Worm (Caenorhabditis elegans) whole organism, L4 larva: ENCODE data around the gene sma-3.

Experiments
- F44E2.7 ChIP-seq: fragments of 200-800 bp; sonication (Bioruptor generic); IDR thresholded peaks from 2 replicates; pipeline ENCODE4 v2.1.2; 2022; ENCODE audit warnings: missing genetic modification characterization, missing compliant biosample characterization
- F49E8.2 ChIP-seq: sonication (generic microtip); optimal IDR thresholded peaks from 2 replicates; lab custom pipeline; 2016; ENCODE audit warnings: missing compliant biosample characterization, mild to moderate bottlenecking, missing genetic modification characterization, borderline replicate concordance
- T26A8.4 ChIP-seq: fragments of 200-800 bp; sonication (Bioruptor generic); IDR thresholded peaks from 2 replicates; pipeline ENCODE4 v1.3.6; 2022; ENCODE audit warnings: missing genetic modification characterization, missing compliant biosample characterization
- Y5F2A.4 ChIP-seq: fragments of 200-800 bp; sonication (Bioruptor generic); optimal IDR thresholded peaks from 2 replicates; lab custom pipeline; 2018; ENCODE audit warnings: mild to moderate bottlenecking, missing genetic modification characterization, missing compliant biosample characterization
- ZK337.2 ChIP-seq: fragments of 200-800 bp; sonication (Bioruptor generic); IDR thresholded peaks from 2 replicates; pipeline ENCODE4 v1.3.6; 2022; ENCODE audit warnings: missing genetic modification reagents, missing genetic modification characterization, missing compliant biosample characterization
- ZK546.5 ChIP-seq, 2 experiments: sonication (generic microtip); optimal IDR thresholded peaks; 2 replicates each; lab custom pipeline; 2017; ENCODE audit warnings: missing biosample characterization in 2 of 2, missing genetic modification characterization in 2 of 2
- aha-1 ChIP-seq: fragments of 150-350 bp; peaks from one replicate; lab custom pipeline; 2014; ENCODE audit warnings: missing biosample characterization, missing genetic modification characterization
- ama-1 ChIP-seq: fragments of 150-350 bp; optimal IDR thresholded peaks from 2 replicates; lab custom pipeline; 2014; ENCODE audit warnings: inconsistent platforms, mixed read lengths
- arid-1 ChIP-seq: fragments of 200-800 bp; sonication (Bioruptor generic); conservative IDR thresholded peaks from 2 replicates; pipeline ENCODE4 v1.3.6; 2022; ENCODE audit warnings: missing genetic modification reagents, missing genetic modification characterization, missing compliant biosample characterization
- attf-4 ChIP-seq: sonication (generic microtip); optimal IDR thresholded peaks from 3 replicates; lab custom pipeline; 2017; ENCODE audit warnings: missing biosample characterization, missing genetic modification characterization
- ceh-28 ChIP-seq: fragments of 150-350 bp; optimal IDR thresholded peaks from 2 replicates; lab custom pipeline; 2014; ENCODE audit warnings: missing biosample characterization, missing genetic modification reagents, missing genetic modification characterization
- ceh-82 ChIP-seq: sonication (generic microtip); optimal IDR thresholded peaks from 2 replicates; lab custom pipeline; 2017; ENCODE audit warnings: missing biosample characterization, missing genetic modification characterization
- ces-1 ChIP-seq: fragments of 150-350 bp; sonication (generic microtip); optimal IDR thresholded peaks from 4 replicates; lab custom pipeline; 2014; ENCODE audit warnings: missing biosample characterization, missing genetic modification reagents, missing genetic modification characterization
- ctbp-1 ChIP-seq: fragments of 200-800 bp; sonication (Bioruptor generic); IDR thresholded peaks from 2 replicates; pipeline ENCODE4 v1.3.6; 2022; ENCODE audit warnings: missing genetic modification reagents, missing genetic modification characterization, missing compliant biosample characterization
- daf-12 ChIP-seq: fragments of 150-350 bp; optimal IDR thresholded peaks from 2 replicates; lab custom pipeline; 2014; ENCODE audit warnings: missing biosample characterization, missing genetic modification reagents, missing genetic modification characterization
- daf-8 ChIP-seq: fragments of 200-800 bp; sonication (Bioruptor generic); IDR thresholded peaks from 2 replicates; pipeline ENCODE4 v1.3.6; 2022; ENCODE audit warnings: missing genetic modification characterization, missing compliant biosample characterization
- dmd-6 ChIP-seq: fragments of 200-800 bp; sonication (Bioruptor generic); IDR thresholded peaks from 2 replicates; pipeline ENCODE4 v1.3.6; 2022; ENCODE audit warnings: missing genetic modification reagents, missing genetic modification characterization, missing compliant biosample characterization
- dpl-1 ChIP-seq: fragments of 150-350 bp; optimal IDR thresholded peaks from 2 replicates; lab custom pipeline; 2014; ENCODE audit warnings: missing biosample characterization, missing genetic modification reagents, missing genetic modification characterization
- egl-27 ChIP-seq: sonication (generic microtip); optimal IDR thresholded peaks from 3 replicates; lab custom pipeline; 2017; ENCODE audit warnings: missing biosample characterization, missing genetic modification reagents, missing genetic modification characterization
- egl-43 ChIP-seq: fragments of 200-800 bp; sonication (Bioruptor generic); IDR thresholded peaks from 2 replicates; pipeline ENCODE4 v1.3.6; 2022; ENCODE audit warnings: missing genetic modification reagents, missing genetic modification characterization, missing compliant biosample characterization
- fkh-10 ChIP-seq: fragments of 150-350 bp; optimal IDR thresholded peaks from 2 replicates; lab custom pipeline; 2014; ENCODE audit warnings: missing biosample characterization, missing genetic modification reagents, missing genetic modification characterization
- lin-13 ChIP-seq: fragments of 150-350 bp; optimal IDR thresholded peaks from 2 replicates; lab custom pipeline; 2014; ENCODE audit warnings: missing biosample characterization, missing genetic modification reagents, missing genetic modification characterization
- lin-29 ChIP-seq: fragments of 200-800 bp; sonication (Bioruptor generic); IDR thresholded peaks from 2 replicates; pipeline ENCODE4 v1.3.6; 2022; ENCODE audit warnings: missing genetic modification reagents, missing genetic modification characterization, missing compliant biosample characterization
- lin-38 ChIP-seq: fragments of 200-800 bp; sonication (Bioruptor generic); IDR thresholded peaks from 2 replicates; pipeline ENCODE4 v1.3.6; 2022; ENCODE audit warnings: missing genetic modification reagents, missing genetic modification characterization, missing compliant biosample characterization
- lin-39 ChIP-seq: fragments of 150-350 bp; optimal IDR thresholded peaks from 2 replicates; lab custom pipeline; 2014; ENCODE audit warnings: missing biosample characterization, missing genetic modification reagents, missing genetic modification characterization
- lsy-2 ChIP-seq, 2 experiments: fragments of 150-350 bp in 1 of 2; sonication (generic microtip) in 1 of 2; optimal IDR thresholded peaks; 2 replicates each; lab custom pipeline; 2014 to 2017; ENCODE audit warnings: missing biosample characterization in 2 of 2, missing genetic modification characterization in 2 of 2
- mep-1 ChIP-seq: fragments of 150-350 bp; sonication (generic microtip); optimal IDR thresholded peaks from 3 replicates; lab custom pipeline; 2014; ENCODE audit warnings: missing biosample characterization, missing genetic modification characterization
- mes-2 ChIP-seq: sonication (generic microtip); optimal IDR thresholded peaks from 2 replicates; lab custom pipeline; 2016; ENCODE audit warnings: missing genotype, mild to moderate bottlenecking, missing genetic modification characterization, missing compliant biosample characterization; ENCODE audit not compliant: poor library complexity, severe bottlenecking
- nhr-102 ChIP-seq: sonication (generic microtip); optimal IDR thresholded peaks from 2 replicates; lab custom pipeline; 2016; ENCODE audit warnings: mild to moderate bottlenecking, missing genetic modification characterization, moderate library complexity, missing compliant biosample characterization
- nhr-11 ChIP-seq: fragments of 150-350 bp; optimal IDR thresholded peaks from 2 replicates; lab custom pipeline; 2014; ENCODE audit warnings: missing biosample characterization, missing genetic modification characterization
- nhr-28 ChIP-seq: fragments of 150-350 bp; optimal IDR thresholded peaks from 2 replicates; lab custom pipeline; 2014; ENCODE audit warnings: missing biosample characterization, missing genetic modification characterization
- nhr-42 ChIP-seq: fragments of 200-800 bp; sonication (Bioruptor generic); IDR thresholded peaks from 2 replicates; pipeline ENCODE4 v1.3.6; 2022; ENCODE audit warnings: missing genetic modification characterization, missing compliant biosample characterization
- nhr-48 ChIP-seq: sonication (generic microtip); optimal IDR thresholded peaks from 2 replicates; lab custom pipeline; 2016; ENCODE audit warnings: mild to moderate bottlenecking, missing genetic modification characterization, missing compliant biosample characterization
- nhr-6 ChIP-seq: fragments of 150-350 bp; optimal IDR thresholded peaks from 2 replicates; lab custom pipeline; 2014; ENCODE audit warnings: missing biosample characterization, missing genetic modification characterization
- pha-4 ChIP-seq, 2 experiments: fragments of 150-350 bp in 1 of 2; fragments of 200-800 bp in 1 of 2; sonication (Bioruptor generic) in 1 of 2; IDR thresholded peaks in 1 of 2; optimal IDR thresholded peaks in 1 of 2; 2 replicates each; pipeline versions ENCODE4 v1.3.6 to Lab custom; 2014 to 2022; ENCODE audit warnings: missing genetic modification characterization in 2 of 2, missing genetic modification reagents in 2 of 2, missing biosample characterization in 1 of 2, missing compliant biosample characterization in 1 of 2
- skn-1 ChIP-seq: fragments of 150-350 bp; optimal IDR thresholded peaks from 2 replicates; lab custom pipeline; 2014; ENCODE audit warnings: missing biosample characterization, missing genetic modification characterization
- snpc-1.2 ChIP-seq: fragments of 200-800 bp; sonication (Bioruptor generic); IDR thresholded peaks from 2 replicates; pipeline ENCODE4 v1.3.6; 2022; ENCODE audit warnings: missing genetic modification reagents, missing genetic modification characterization, missing compliant biosample characterization
- tag-97 ChIP-seq: fragments of 200-800 bp; sonication (Bioruptor generic); IDR thresholded peaks from 2 replicates; pipeline ENCODE4 v1.3.6; 2022; ENCODE audit warnings: missing genetic modification characterization, missing compliant biosample characterization
- unc-130 ChIP-seq: sonication (generic microtip); optimal IDR thresholded peaks from 2 replicates; lab custom pipeline; 2016; ENCODE audit warnings: missing genetic modification reagents, missing genetic modification characterization, missing compliant biosample characterization
- unc-62 ChIP-seq, 3 experiments: fragments of 150-350 bp in 1 of 3; sonication (generic microtip); optimal IDR thresholded peaks in 2 of 3; peaks in 1 of 3; 1 replicate in 1 of 3; 2 replicates in 2 of 3; lab custom pipeline; 2014 to 2017; ENCODE audit warnings: missing biosample characterization in 3 of 3, missing genetic modification characterization in 3 of 3, missing genetic modification reagents in 3 of 3, missing genotype in 1 of 3
- zag-1 ChIP-seq: fragments of 150-350 bp; optimal IDR thresholded peaks from 2 replicates; lab custom pipeline; 2014; ENCODE audit warnings: missing biosample characterization, missing genetic modification characterization
- zip-2 ChIP-seq: fragments of 150-350 bp; optimal IDR thresholded peaks from 2 replicates; lab custom pipeline; 2014; ENCODE audit warnings: missing biosample characterization, missing genetic modification characterization

sma-3 gene

DNA sequence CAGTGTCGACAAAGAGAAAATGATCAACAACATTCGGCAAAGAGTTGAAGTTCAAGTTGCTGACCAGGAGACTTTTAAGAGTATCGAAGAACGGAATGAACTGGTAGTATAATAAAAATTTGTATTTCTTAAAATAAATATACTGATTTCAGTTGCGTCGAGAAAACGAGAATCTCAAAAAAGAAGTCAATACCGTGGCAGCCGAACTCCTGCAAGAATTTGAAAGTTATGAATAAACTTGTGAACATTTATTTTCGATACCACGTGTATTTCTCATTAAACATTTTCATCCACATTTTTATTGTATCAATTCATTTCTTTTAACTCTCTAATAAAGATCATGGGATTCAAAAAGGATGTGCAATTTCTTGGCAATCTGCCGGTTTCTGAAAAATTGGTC is 6.2 kb upstream of the sma-3 start, which contains the start of gene K04C2.8:
K04C2.8 (plus strand) TSS at position 301 of the 400 bp plus-strand sequence.
- TF ChIP-seq skn-1 = no peak
- TF ChIP-seq Y5F2A.4 = no peak
- TF ChIP-seq ctbp-1 (GFP tag; lab: Robert Waterston, UW) = no peak
- no peak for TF ChIP-seq aha-1 (tag; lab: Kevin White, UChicago)
- TF ChIP-seq lin-29 (GFP tag; lab: Robert Waterston, UW) = no peak
- TF ChIP-seq unc-130 (GFP tag; lab: Kevin White, UChicago) = no peak
- TF ChIP-seq nhr-102 (tag; lab: Kevin White, UChicago) = no peak
- no peak for TF ChIP-seq F49E8.2 (tag; lab: Kevin White, UChicago)
- TF ChIP-seq egl-27 (tag; lab: Kevin White, UChicago) = no peak
- no peak for TF ChIP-seq daf-12 (tag; lab: Kevin White, UChicago)
- no peak for TF ChIP-seq ceh-28 (tag; lab: Kevin White, UChicago)
- TF ChIP-seq nhr-48 = no peak
- no peak for TF ChIP-seq egl-43 (GFP tag; lab: Robert Waterston, UW)
- no peak for TF ChIP-seq arid-1 (GFP tag; lab: Robert Waterston, UW)
- no peak for TF ChIP-seq nhr-28 (tag; lab: Kevin White, UChicago)
- TF ChIP-seq T26A8.4 (GFP tag; lab: Robert Waterston, UW) = no peak

DNA sequence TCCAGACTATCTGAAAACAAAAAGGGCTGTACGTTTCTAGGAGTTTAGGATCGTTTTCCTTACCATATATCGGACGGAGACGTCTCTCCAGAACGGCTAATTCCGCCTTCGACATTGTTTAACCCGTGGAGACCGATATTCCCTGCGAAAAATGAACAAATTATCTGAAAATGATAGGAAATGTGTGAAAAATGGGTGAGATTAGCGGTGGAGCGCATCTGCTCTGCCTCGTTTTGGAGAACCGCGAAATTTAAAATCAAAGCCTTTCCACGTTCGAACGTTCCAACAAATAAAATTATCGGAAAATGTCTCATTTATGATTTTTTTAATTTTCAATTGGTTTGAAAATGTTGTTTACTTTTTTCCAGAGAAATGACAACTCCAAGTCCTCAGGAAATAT is 5.5 kb upstream of the sma-3 start, which contains the start of the genes cra-1 and kbp-1:
cra-1 (minus strand) TSS at position 193 of the 400 bp plus-strand sequence.
kbp-1 (plus strand) TSS at position 366 of the 400 bp plus-strand sequence.
- TF ChIP-seq mep-1 (tag; lab: Kevin White, UChicago) (no peak), ama-1 (lab: Kevin White, UChicago) (no peak), F49E8.2 (tag; lab: Kevin White, UChicago) (no peak), pha-4 (GFP tag; IDR thresholded peaks at IDR 0.05; lab: Robert Waterston, UW) (no peak), pha-4 (tag; optimal IDR thresholded peaks at IDR 0.05; lab: Kevin White, UChicago) (no peak), daf-8 (GFP tag; lab: Robert Waterston, UW) (no peak), lin-38 (GFP tag; lab: Robert Waterston, UW) (peak; percentile 91), fkh-10 (no peak), dmd-6 (GFP tag; lab: Robert Waterston, UW) (0 out of 2 replicates have a peak, but pooled peaks have one; percentile 10), nhr-28 (tag; lab: Kevin White, UChicago) (no peak), ceh-82 (tag; lab: Kevin White, UChicago) (no peak), lin-39 (tag; lab: Kevin White, UChicago) (no peak), nhr-6 (tag; lab: Kevin White, UChicago) (no peak), ces-1 (GFP tag; lab: Kevin White, UChicago) (no peak), tag-97 (GFP tag; lab: Robert Waterston, UW) (no peak), lsy-2 (tag; optimal IDR thresholded peaks at IDR 0.05; lab: Kevin White, UChicago) (peak in 1 of 2 experiments; percentile 55), nhr-42 (GFP tag; lab: Robert Waterston, UW) (no peak), lin-13 (GFP tag; lab: Kevin White, UChicago) (no peak), mes-2 (peak; percentile 41), F44E2.7 (GFP tag; lab: Robert Waterston, UW) (no peak), attf-4 (tag; lab: Kevin White, UChicago) (no peak), zag-1 (tag; lab: Kevin White, UChicago) (no peak), snpc-1.2 (GFP tag; lab: Robert Waterston, UW) (no peak), ZK546.5 (tag; optimal IDR thresholded peaks at IDR 0.05; lab: Kevin White, UChicago) (no peak), nhr-11 (tag; lab: Kevin White, UChicago) (peak; percentile 13), zip-2 (tag; lab: Kevin White, UChicago) (no peak), ZK337.2 (GFP tag; lab: Robert Waterston, UW) (no peak), dpl-1 (GFP tag; lab: Kevin White, UChicago) (peak; percentile 82), unc-62 (GFP tag; optimal IDR thresholded peaks at IDR 0.05 in 1 of 2; lab: Kevin White, UChicago) (peak in 1 of 2 experiments; percentile 65), unc-62 (tag; optimal IDR thresholded peaks at IDR 0.05; lab: Kevin White, UChicago) (no peak)
